Fruit fly (Drosophila melanogaster): ENCODE data around the gene CenG1A.

Gene CenG1A

dm6 chr2L:13804561-13805067 lies 30.8 kb upstream of the CenG1A start:
- TF ChIP-seq CG32006 (GFP tag; optimal IDR thresholded peaks at IDR 0.05) (no peak), ss (GFP tag; optimal IDR thresholded peaks at IDR 0.05) (peak; percentile 44 to 75), vri (GFP tag; optimal IDR thresholded peaks at IDR 0.05) (peak; percentile 6), CG16779 (tag; optimal IDR thresholded peaks at IDR 0.05) (no peak), CG10669 (GFP tag; optimal IDR thresholded peaks at IDR 0.05) (peak; percentile 13), achi (GFP tag; optimal IDR thresholded peaks at IDR 0.05) (peak; percentile 13), eg (GFP tag; IDR thresholded peaks at IDR 0.05) (peak; percentile 42; the same call in 1 of the 3 replicates), esn (GFP tag; optimal IDR thresholded peaks at IDR 0.05) (peak; percentile 15), CG9139 (GFP tag; optimal IDR thresholded peaks at IDR 0.05) (peak; percentile 24), Eip78C (GFP tag) (peak; percentile 53), svp (GFP tag) (peak; percentile 80), Lpt (GFP tag; optimal IDR thresholded peaks at IDR 0.05) (peak; percentile 7), CG6808 (GFP tag; optimal IDR thresholded peaks at IDR 0.05) (peak; percentile 21), dsx (GFP tag; optimal IDR thresholded peaks at IDR 0.05; ENCODE audit: poor library complexity, severe bottlenecking) (peak; percentile 20), net (GFP tag; optimal IDR thresholded peaks at IDR 0.05) (no peak), CG1621 (tag; optimal IDR thresholded peaks at IDR 0.05) (peak; percentile 71)

dm6 chr2L:13805170-13805569 lies 30.2 kb upstream of the CenG1A start:
- TF ChIP-seq svp (GFP tag) (peak; percentile 94), CG8319 (GFP tag; optimal IDR thresholded peaks at IDR 0.05) (no peak)

- TF ChIP-seq topi (GFP tag; optimal IDR thresholded peaks at IDR 0.05) (peak; percentile 2), Eip78C (GFP tag) (peak; percentile 42), Ets21C (GFP tag; optimal IDR thresholded peaks at IDR 0.05) (no peak), fkh (GFP tag; optimal IDR thresholded peaks at IDR 0.05) (peak; percentile 60)
Measured at dm6 chr2L:13807097-13807496, 28.3 kb upstream of the CenG1A start.

- no peak for TF ChIP-seq CG9139 (GFP tag; optimal IDR thresholded peaks at IDR 0.05)
- TF ChIP-seq Eip78C (GFP tag) = peak; percentile 64
- peak; percentile 40 for TF ChIP-seq esn (GFP tag; optimal IDR thresholded peaks at IDR 0.05)
- TF ChIP-seq CG32006 (GFP tag; optimal IDR thresholded peaks at IDR 0.05) = no peak
- no peak for TF ChIP-seq Hr39 (GFP tag; optimal IDR thresholded peaks at IDR 0.05)
- TF ChIP-seq eg (GFP tag; IDR thresholded peaks at IDR 0.05) = no peak
- TF ChIP-seq fkh (GFP tag; optimal IDR thresholded peaks at IDR 0.05) = peak; percentile 39
- no peak for TF ChIP-seq CG6792 (GFP tag; optimal IDR thresholded peaks at IDR 0.05)
- TF ChIP-seq Sox15 (GFP tag; optimal IDR thresholded peaks at IDR 0.05) = no peak
- no peak for TF ChIP-seq CG6808 (GFP tag; optimal IDR thresholded peaks at IDR 0.05)
- no peak for TF ChIP-seq net (GFP tag; optimal IDR thresholded peaks at IDR 0.05)
- TF ChIP-seq lz (GFP tag; optimal IDR thresholded peaks at IDR 0.05) = no peak
Measured at dm6 chr2L:13807959-13808358, 27.4 kb upstream of the CenG1A start.

- TF ChIP-seq fkh (GFP tag; optimal IDR thresholded peaks at IDR 0.05) (peak; percentile 100), ss (GFP tag; optimal IDR thresholded peaks at IDR 0.05) (no peak)
Measured at dm6 chr2L:13811323-13811722, 24.0 kb upstream of the CenG1A start, which contains the start of the genes Adat1 and CG16865. Gene Adat1 (minus strand): TSS chr2L:13811474. Gene CG16865 (plus strand): TSS chr2L:13811522.

dm6 chr2L:13813156-13813555 lies 22.2 kb upstream of the CenG1A start, which contains the start of gene CG16888:
Gene CG16888 (minus strand): TSS chr2L:13813256.
- TF ChIP-seq Gug (GFP tag; IDR thresholded peaks at IDR 0.05) = no peak
- TF ChIP-seq CG8632 (GFP tag; optimal IDR thresholded peaks at IDR 0.05) = no peak
- TF ChIP-seq CG34406 (GFP tag; optimal IDR thresholded peaks at IDR 0.05) = no peak
- TF ChIP-seq CG4318 (GFP tag; optimal IDR thresholded peaks at IDR 0.05) = no peak
- no peak for TF ChIP-seq fkh (GFP tag; optimal IDR thresholded peaks at IDR 0.05)
- TF ChIP-seq Eip78C (GFP tag) = no peak
- no peak for TF ChIP-seq spab (GFP tag; optimal IDR thresholded peaks at IDR 0.05)
- TF ChIP-seq cyc (GFP tag; optimal IDR thresholded peaks at IDR 0.05) = no peak
- no peak for TF ChIP-seq ss (GFP tag; optimal IDR thresholded peaks at IDR 0.05)
- no peak for TF ChIP-seq salr (GFP tag; optimal IDR thresholded peaks at IDR 0.05)
- TF ChIP-seq Hr4 (GFP tag; optimal IDR thresholded peaks at IDR 0.05) = no peak
- no peak for TF ChIP-seq CG6276 (GFP tag; optimal IDR thresholded peaks at IDR 0.05)
- no peak for TF ChIP-seq net (GFP tag; optimal IDR thresholded peaks at IDR 0.05)
- no peak for TF ChIP-seq CG31627 (GFP tag; optimal IDR thresholded peaks at IDR 0.05)
- no peak for TF ChIP-seq dac (GFP tag; optimal IDR thresholded peaks at IDR 0.05)
- TF ChIP-seq CG10669 (GFP tag; optimal IDR thresholded peaks at IDR 0.05) = no peak

Measured in whole organism, prepupa.